Fruit fly (Drosophila melanogaster) whole organism, embryonic: Measurements from ENCODE around the gene slow.

Experiments
- BtbVII ChIP-seq: fragments of 200-800 bp; sonication (Bioruptor generic); optimal IDR thresholded peaks from 3 replicates; lab custom pipeline; 2017; ENCODE audit warnings: missing biosample characterization, mild to moderate bottlenecking, missing genetic modification characterization
- CG10366 ChIP-seq: fragments of 200-800 bp; sonication (Bioruptor generic); IDR thresholded peaks from 2 replicates; pipeline ENCODE4 v1.3.6; 2022; ENCODE audit warnings: missing biosample characterization, missing genetic modification characterization
- CG11456 ChIP-seq: fragments of 200-800 bp; sonication (Bioruptor generic); IDR thresholded peaks from 3 replicates; pipeline ENCODE4 v1.3.6; 2022; ENCODE audit warnings: missing biosample characterization, missing genetic modification characterization
- CG11560 ChIP-seq: fragments of 200-800 bp; sonication (Bioruptor generic); IDR thresholded peaks from 3 replicates; pipeline ENCODE4 v1.3.6; 2022; ENCODE audit warnings: missing biosample characterization, missing genetic modification characterization
- CG13287 ChIP-seq: fragments of 200-800 bp; sonication (Bioruptor generic); IDR thresholded peaks from 2 replicates; pipeline ENCODE4 v1.3.6; 2022; ENCODE audit warnings: missing biosample characterization, missing genetic modification characterization; ENCODE audit not compliant: partially characterized antibody
- CG13624 ChIP-seq: fragments of 200-800 bp; sonication (Bioruptor generic); optimal IDR thresholded peaks from 2 replicates; lab custom pipeline; 2016; ENCODE audit warnings: missing biosample characterization, missing genetic modification characterization
- CG15011 ChIP-seq: fragments of 200-800 bp; sonication (Bioruptor generic); optimal IDR thresholded peaks from 3 replicates; lab custom pipeline; 2018; ENCODE audit warnings: missing biosample characterization, mild to moderate bottlenecking, missing genetic modification characterization
- CG15269 ChIP-seq: fragments of 200-800 bp; sonication (Bioruptor generic); optimal IDR thresholded peaks from 2 replicates; lab custom pipeline; 2018; ENCODE audit warnings: missing biosample characterization, mild to moderate bottlenecking, missing genetic modification characterization, moderate library complexity
- CG17359 ChIP-seq: fragments of 200-800 bp; sonication (Bioruptor generic); optimal IDR thresholded peaks from 3 replicates; lab custom pipeline; 2018; ENCODE audit warnings: missing biosample characterization, mild to moderate bottlenecking, missing genetic modification characterization, moderate library complexity
- CG17361 ChIP-seq: fragments of 200-800 bp; sonication (Bioruptor generic); IDR thresholded peaks from 3 replicates; pipeline ENCODE4 v1.3.6; 2022; ENCODE audit warnings: missing biosample characterization, missing genetic modification characterization
- CG18011 ChIP-seq: fragments of 200-800 bp; sonication (Bioruptor generic); optimal IDR thresholded peaks from 2 replicates; lab custom pipeline; 2017; ENCODE audit warnings: missing biosample characterization, missing genetic modification characterization, mild to moderate bottlenecking, moderate library complexity, missing genotype
- CG30020 ChIP-seq: fragments of 200-800 bp; optimal IDR thresholded peaks from 2 replicates; lab custom pipeline; 2019; ENCODE audit warnings: missing biosample characterization, mild to moderate bottlenecking, missing genetic modification characterization, moderate library complexity
- CG32767 ChIP-seq: fragments of 200-800 bp; sonication (Bioruptor generic); IDR thresholded peaks from 2 replicates; pipeline ENCODE4 v1.3.6; 2022; ENCODE audit warnings: missing biosample characterization, missing genetic modification characterization
- CG33557 ChIP-seq: fragments of 200-800 bp; sonication (Bioruptor generic); optimal IDR thresholded peaks from 2 replicates; lab custom pipeline; 2019; ENCODE audit warnings: missing biosample characterization, mild to moderate bottlenecking, missing genetic modification characterization, moderate library complexity
- CG4404 ChIP-seq: fragments of 200-800 bp; sonication (Bioruptor generic); IDR thresholded peaks from 2 replicates; pipeline ENCODE4 v1.3.6; 2022; ENCODE audit warnings: missing biosample characterization, missing genetic modification characterization
- CG5180 ChIP-seq: fragments of 200-800 bp; sonication (Bioruptor generic); optimal IDR thresholded peaks from 3 replicates; lab custom pipeline; 2017; ENCODE audit warnings: missing biosample characterization, missing genetic modification characterization, mild to moderate bottlenecking, moderate library complexity, missing genetic modification reagents
- CG6683 ChIP-seq: fragments of 200-800 bp; sonication (Bioruptor generic); optimal IDR thresholded peaks from 2 replicates; lab custom pipeline; 2017; ENCODE audit warnings: missing biosample characterization, mild to moderate bottlenecking, missing genetic modification characterization, missing genetic modification reagents
- CG6765 ChIP-seq: fragments of 200-800 bp; sonication (Bioruptor generic); optimal IDR thresholded peaks from 3 replicates; lab custom pipeline; 2017; ENCODE audit warnings: missing biosample characterization, mild to moderate bottlenecking, missing genetic modification characterization
- CG7357 ChIP-seq: fragments of 200-800 bp; sonication (Bioruptor generic); IDR thresholded peaks from 3 replicates; pipeline ENCODE4 v1.3.6; 2022; ENCODE audit warnings: missing biosample characterization, missing genetic modification characterization
- CG7839 ChIP-seq: fragments of 200-800 bp; sonication (Bioruptor generic); optimal IDR thresholded peaks from 3 replicates; lab custom pipeline; 2018; ENCODE audit warnings: missing biosample characterization, mild to moderate bottlenecking, missing genetic modification characterization, moderate library complexity
- CG8089 ChIP-seq: fragments of 200-800 bp; sonication (Bioruptor generic); optimal IDR thresholded peaks from 3 replicates; lab custom pipeline; 2016; ENCODE audit warnings: missing biosample characterization, missing genetic modification characterization
- CG8290 ChIP-seq, 3 experiments: fragments of 200-800 bp; sonication (Bioruptor generic); optimal IDR thresholded peaks; 2 replicates each; lab custom pipeline; 2016 to 2019; ENCODE audit warnings: missing biosample characterization in 3 of 3, missing genetic modification characterization in 3 of 3, mild to moderate bottlenecking in 2 of 3, moderate library complexity in 1 of 3
- CG8388 ChIP-seq: fragments of 200-800 bp; sonication (Bioruptor generic); optimal IDR thresholded peaks from 2 replicates; lab custom pipeline; 2019; ENCODE audit warnings: missing biosample characterization, mild to moderate bottlenecking, missing genetic modification characterization, moderate library complexity
- Chrac-16 ChIP-seq: fragments of 200-800 bp; sonication (Bioruptor generic); optimal IDR thresholded peaks from 3 replicates; lab custom pipeline; 2016; ENCODE audit warnings: missing biosample characterization, missing genetic modification characterization
- Dref ChIP-seq: fragments of 200-800 bp; sonication (Bioruptor generic); IDR thresholded peaks from 2 replicates; pipeline ENCODE4 v1.3.6; 2022; ENCODE audit warnings: missing biosample characterization, missing genetic modification characterization
- Fer1 ChIP-seq: fragments of 200-800 bp; sonication (Bioruptor generic); optimal IDR thresholded peaks from 2 replicates; lab custom pipeline; 2017; ENCODE audit warnings: missing biosample characterization, mild to moderate bottlenecking, missing genetic modification characterization
- Hsf ChIP-seq: fragments of 200-800 bp; sonication (Bioruptor generic); optimal IDR thresholded peaks from 3 replicates; lab custom pipeline; 2016; ENCODE audit warnings: missing biosample characterization, missing genetic modification characterization
- MTF-1 ChIP-seq: fragments of 200-800 bp; sonication (Bioruptor generic); optimal IDR thresholded peaks from 2 replicates; lab custom pipeline; 2018; ENCODE audit warnings: missing biosample characterization, mild to moderate bottlenecking, missing genetic modification characterization, borderline replicate concordance
- Mrtf ChIP-seq: fragments of 200-800 bp; sonication (Bioruptor generic); IDR thresholded peaks from 3 replicates; pipeline ENCODE4 v1.3.6; 2022; ENCODE audit warnings: missing biosample characterization, missing genetic modification characterization
- Pdp1 ChIP-seq, 2 experiments: fragments of 200-800 bp; sonication (Bioruptor generic); optimal IDR thresholded peaks; 3 replicates each; lab custom pipeline; 2016; ENCODE audit warnings: missing biosample characterization in 2 of 2, missing genetic modification characterization in 2 of 2, mild to moderate bottlenecking in 1 of 2, moderate library complexity in 1 of 2
- Usf ChIP-seq: fragments of 200-800 bp; sonication (Bioruptor generic); optimal IDR thresholded peaks from 2 replicates; lab custom pipeline; 2017; ENCODE audit warnings: missing genotype, missing biosample characterization, missing genetic modification characterization
- amos ChIP-seq: fragments of 200-800 bp; sonication (Bioruptor generic); IDR thresholded peaks from 2 replicates; pipeline ENCODE4 v1.3.6; 2022; ENCODE audit warnings: missing biosample characterization, missing genetic modification characterization; ENCODE audit not compliant: partially characterized antibody
- aop ChIP-seq: fragments of 200-800 bp; sonication (Bioruptor generic); IDR thresholded peaks from 2 replicates; pipeline ENCODE4 v1.3.6; 2022; ENCODE audit warnings: missing biosample characterization, missing genetic modification characterization
- bbx ChIP-seq: fragments of 200-800 bp; sonication (Bioruptor generic); IDR thresholded peaks from 2 replicates; pipeline ENCODE4 v1.3.6; 2022; ENCODE audit warnings: missing biosample characterization, missing genetic modification characterization; ENCODE audit not compliant: partially characterized antibody
- da ChIP-seq: fragments of 200-800 bp; sonication (Bioruptor generic); optimal IDR thresholded peaks from 2 replicates; lab custom pipeline; 2016; ENCODE audit warnings: missing biosample characterization, missing genetic modification characterization
- fd96Cb ChIP-seq: fragments of 200-800 bp; sonication (Bioruptor generic); optimal IDR thresholded peaks from 2 replicates; lab custom pipeline; 2018; ENCODE audit warnings: missing biosample characterization, mild to moderate bottlenecking, missing genetic modification characterization, moderate library complexity
- mld ChIP-seq: fragments of 200-800 bp; sonication (Bioruptor generic); IDR thresholded peaks from 3 replicates; pipeline ENCODE4 v1.3.6; 2022; ENCODE audit warnings: missing biosample characterization, missing genetic modification characterization; ENCODE audit not compliant: partially characterized antibody
- ro ChIP-seq: fragments of 200-800 bp; sonication (Bioruptor generic); IDR thresholded peaks from 2 replicates; pipeline ENCODE4 v1.3.6; 2022; ENCODE audit warnings: missing biosample characterization, missing genetic modification characterization
- salm ChIP-seq: fragments of 200-800 bp; sonication (Bioruptor generic); optimal IDR thresholded peaks from 2 replicates; lab custom pipeline; 2018; ENCODE audit warnings: missing biosample characterization, mild to moderate bottlenecking, missing genetic modification characterization
- sob ChIP-seq: fragments of 200-800 bp; sonication (Bioruptor generic); IDR thresholded peaks from 2 replicates; pipeline ENCODE4 v1.3.6; 2022; ENCODE audit warnings: missing biosample characterization, missing genetic modification characterization
- sqz ChIP-seq: fragments of 200-800 bp; sonication (Bioruptor generic); optimal IDR thresholded peaks from 3 replicates; lab custom pipeline; 2018; ENCODE audit warnings: missing biosample characterization, mild to moderate bottlenecking, missing genetic modification characterization
- sug ChIP-seq: fragments of 200-800 bp; optimal IDR thresholded peaks from 2 replicates; lab custom pipeline; 2019; ENCODE audit warnings: missing biosample characterization, mild to moderate bottlenecking, missing genetic modification characterization, moderate library complexity
- tap ChIP-seq: fragments of 200-800 bp; optimal IDR thresholded peaks from 3 replicates; lab custom pipeline; 2019; ENCODE audit warnings: missing biosample characterization, mild to moderate bottlenecking, missing genetic modification characterization, moderate library complexity
- unpg ChIP-seq: fragments of 200-800 bp; sonication (Bioruptor generic); optimal IDR thresholded peaks from 3 replicates; lab custom pipeline; 2018; ENCODE audit warnings: missing biosample characterization, mild to moderate bottlenecking, missing genetic modification characterization, moderate library complexity
- z ChIP-seq: fragments of 200-800 bp; sonication (Bioruptor generic); IDR thresholded peaks from 3 replicates; pipeline ENCODE4 v1.3.6; 2022; ENCODE audit warnings: missing biosample characterization, missing genetic modification characterization
- zfh1 ChIP-seq: fragments of 200-800 bp; sonication (Bioruptor generic); IDR thresholded peaks from 3 replicates; pipeline ENCODE4 v1.3.6; 2022; ENCODE audit warnings: missing biosample characterization, missing genetic modification characterization

The slow gene

dm6 chr3L:4363887-4364794, 20.1 kb upstream of the slow start, which contains the start of the genes Cip4 and mRpS6 (continued):
- TF ChIP-seq BtbVII (GFP tag; lab: Kevin White, UChicago) (no peak), CG7839 (tag; lab: Kevin White, UChicago) (peak; percentile 88), Usf (peak; percentile 67), CG8290 (GFP tag; optimal IDR thresholded peaks at IDR 0.05; lab: Kevin White, UChicago) (no peak), CG8290 (tag; optimal IDR thresholded peaks at IDR 0.05; lab: Kevin White, UChicago) (peak in 1 of 2 experiments; percentile 75), CG6683 (peak; percentile 48), da (no peak), CG15011 (GFP tag; lab: Kevin White, UChicago) (no peak), CG33557 (peak; percentile 59), Chrac-16 (GFP tag; lab: Kevin White, UChicago) (peak; percentile 82), CG17359 (peak; percentile 79), CG30020 (peak; percentile 68), bbx (GFP tag; lab: Robert Waterston, UW) (peak; percentile 42), CG13287 (GFP tag; lab: Robert Waterston, UW) (peak; percentile 49), fd96Cb (no peak), Fer1 (GFP tag; lab: Kevin White, UChicago) (no peak), CG4404 (GFP tag; lab: Robert Waterston, UW) (0 out of 2 replicates have a peak, but pooled peaks have one; percentile 30), CG32767 (GFP tag; lab: Robert Waterston, UW) (peak; percentile 73), CG15269 (tag; lab: Kevin White, UChicago) (peak; percentile 89), CG13624 (GFP tag; lab: Kevin White, UChicago) (peak; percentile 18), amos (peak; percentile 49; the same call in 1 of the 2 replicates), aop (peak; percentile 75; the same call in 1 of the 2 replicates), CG8388 (GFP tag; lab: Kevin White, UChicago) (peak; percentile 78), salm (tag; lab: Kevin White, UChicago) (peak; percentile 56), CG5180 (GFP tag; lab: Kevin White, UChicago) (no peak), Mrtf (GFP tag; lab: Robert Waterston, UW) (peak; percentile 77; the same call in 2 of the 3 replicates), CG11560 (0 out of 3 replicates have a peak, but pooled peaks have one; percentile 42), Pdp1 (GFP tag; optimal IDR thresholded peaks at IDR 0.05; lab: Kevin White, UChicago) (peak; percentile 54 to 92), MTF-1 (GFP tag; lab: Kevin White, UChicago) (peak; percentile 14), CG6765 (GFP tag; lab: Kevin White, UChicago) (peak; percentile 48), CG8089 (GFP tag; lab: Kevin White, UChicago) (no peak), Hsf (GFP tag; lab: Kevin White, UChicago) (peak; percentile 72), CG10366 (GFP tag; lab: Robert Waterston, UW) (peak; percentile 90), CG17361 (peak; percentile 38; the same call in 1 of the 3 replicates), z (GFP tag; lab: Robert Waterston, UW) (no peak; the same call in 2 of the 3 replicates), sug (tag; lab: Kevin White, UChicago) (peak; percentile 86), CG18011 (GFP tag; lab: Kevin White, UChicago) (peak; percentile 52), mld (GFP tag; lab: Robert Waterston, UW) (0 out of 3 replicates have a peak, but pooled peaks have one; percentile 47), ro (GFP tag; lab: Robert Waterston, UW) (peak; percentile 29; the same call in 1 of the 2 replicates), unpg (peak; percentile 86), CG7357 (GFP tag; lab: Robert Waterston, UW) (peak; percentile 39; the same call in 1 of the 3 replicates), Dref (GFP tag; lab: Robert Waterston, UW) (no peak), tap (tag; lab: Kevin White, UChicago) (peak; percentile 71), zfh1 (GFP tag; lab: Robert Waterston, UW) (peak; percentile 76), CG11456 (peak; percentile 85), sob (GFP tag; lab: Robert Waterston, UW) (peak; percentile 78), sqz (GFP tag; lab: Kevin White, UChicago) (peak; percentile 36)
